Fruit fly (Drosophila melanogaster): ENCODE data around the gene CG12104.

Gene CG12104

DNA sequence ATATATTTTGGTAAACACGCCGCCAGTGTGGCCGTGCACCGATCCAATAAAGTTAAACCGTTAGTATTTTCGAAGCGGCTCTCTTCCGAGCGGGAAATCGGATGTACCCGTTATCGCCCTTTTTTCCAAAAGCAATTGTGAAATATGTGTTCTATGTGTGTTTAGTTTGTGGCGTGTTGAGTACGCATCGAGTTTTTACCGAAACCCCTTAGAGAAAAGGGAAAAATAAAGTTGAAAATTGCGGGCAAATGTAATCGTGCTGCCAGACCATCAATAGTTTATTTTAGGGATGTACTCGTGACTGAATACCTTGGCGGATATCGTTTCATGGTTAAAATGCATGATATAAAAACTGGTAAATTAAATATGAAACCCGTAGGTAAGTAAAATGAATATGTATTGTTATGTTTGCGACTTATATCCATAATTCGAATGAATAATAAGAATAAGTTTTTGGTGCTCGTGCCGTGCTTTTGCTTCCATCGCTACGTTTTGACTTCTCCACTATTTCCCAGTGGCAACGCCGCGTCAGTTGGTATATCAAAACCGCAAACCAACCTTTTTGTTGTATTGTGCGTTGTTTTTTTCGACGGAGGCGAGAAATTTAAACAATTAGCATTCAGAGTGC lies 36.8 kb upstream of the CG12104 start, which contains the start of the genes Mettl2 and Bgb (continued):
- TF ChIP-seq repo (GFP tag; optimal IDR thresholded peaks at IDR 0.05): peak; percentile 45
- peak; percentile 76 for TF ChIP-seq CG10147 (GFP tag; optimal IDR thresholded peaks at IDR 0.05)
- peak; percentile 75 for TF ChIP-seq CG12391 (tag; optimal IDR thresholded peaks at IDR 0.05)
- peak; percentile 64 for TF ChIP-seq NfI (GFP tag; optimal IDR thresholded peaks at IDR 0.05)
- 0 out of 2 replicates have a peak, but pooled peaks have one; percentile 31 for TF ChIP-seq ham (GFP tag; IDR thresholded peaks at IDR 0.05)
- TF ChIP-seq CG7372 (GFP tag; IDR thresholded peaks at IDR 0.05): peak; percentile 83
- peak; percentile 71 for TF ChIP-seq Atf3 (GFP tag; optimal IDR thresholded peaks at IDR 0.05)
- TF ChIP-seq ro (GFP tag; IDR thresholded peaks at IDR 0.05): peak; percentile 66
- peak; percentile 66 for TF ChIP-seq CG16815 (GFP tag; optimal IDR thresholded peaks at IDR 0.05)
- peak; percentile 72 for TF ChIP-seq CG31224 (GFP tag; IDR thresholded peaks at IDR 0.05)
- TF ChIP-seq chn (GFP tag; optimal IDR thresholded peaks at IDR 0.05): peak; percentile 78
- TF ChIP-seq cg (GFP tag; optimal IDR thresholded peaks at IDR 0.05): no peak
- peak; percentile 80 for TF ChIP-seq E2f2 (GFP tag; IDR thresholded peaks at IDR 0.05)
- peak; percentile 72 for TF ChIP-seq Side (GFP tag; optimal IDR thresholded peaks at IDR 0.05)
- TF ChIP-seq her (GFP tag; optimal IDR thresholded peaks at IDR 0.05): peak; percentile 46
- TF ChIP-seq CG10565 (GFP tag; optimal IDR thresholded peaks at IDR 0.05): peak; percentile 1
- TF ChIP-seq CG7271 (tag; optimal IDR thresholded peaks at IDR 0.05): no peak
- peak; percentile 57 for TF ChIP-seq PHDP (tag; optimal IDR thresholded peaks at IDR 0.05)
- TF ChIP-seq schlank (tag; optimal IDR thresholded peaks at IDR 0.05): peak; percentile 46
- no peak for TF ChIP-seq CkIIα-i1 (GFP tag; IDR thresholded peaks at IDR 0.05)
- peak; percentile 13 for TF ChIP-seq org-1 (GFP tag; optimal IDR thresholded peaks at IDR 0.05)
- peak; percentile 81; the same call in 2 of the 3 replicates for TF ChIP-seq CG11695 (GFP tag; IDR thresholded peaks at IDR 0.05)
- peak; percentile 47; the same call in 1 of the 3 replicates for TF ChIP-seq CG2889 (GFP tag; IDR thresholded peaks at IDR 0.05)
- no peak for TF ChIP-seq corto (GFP tag; optimal IDR thresholded peaks at IDR 0.05)
- TF ChIP-seq CG12744 (GFP tag; optimal IDR thresholded peaks at IDR 0.05): no peak
- no peak for TF ChIP-seq CG12769 (tag; optimal IDR thresholded peaks at IDR 0.05)
- no peak for TF ChIP-seq TFAM (GFP tag; optimal IDR thresholded peaks at IDR 0.05)
- peak; percentile 90 for TF ChIP-seq Rfx (GFP tag; IDR thresholded peaks at IDR 0.05)
- TF ChIP-seq CG10366 (GFP tag; IDR thresholded peaks at IDR 0.05): peak; percentile 69
- peak; percentile 60 to 68 for TF ChIP-seq Hr51 (GFP tag; optimal IDR thresholded peaks at IDR 0.05)
- peak; percentile 26 for TF ChIP-seq CG10274 (GFP tag; optimal IDR thresholded peaks at IDR 0.05)
- peak; percentile 60 for TF ChIP-seq disco-r (GFP tag; optimal IDR thresholded peaks at IDR 0.05)
- TF ChIP-seq Fer1 (GFP tag; optimal IDR thresholded peaks at IDR 0.05): peak; percentile 58
- peak; percentile 98 for TF ChIP-seq Ets65A (GFP tag)
- TF ChIP-seq oc (tag; optimal IDR thresholded peaks at IDR 0.05): no peak
- TF ChIP-seq CG12104 (GFP tag; optimal IDR thresholded peaks at IDR 0.05): peak; percentile 51
- 0 out of 2 replicates have a peak, but pooled peaks have one; percentile 39 for TF ChIP-seq stc (GFP tag; IDR thresholded peaks at IDR 0.05)
- TF ChIP-seq CG17359 (tag; optimal IDR thresholded peaks at IDR 0.05): peak; percentile 62
- TF ChIP-seq hkb (optimal IDR thresholded peaks at IDR 0.05): peak; percentile 64
- peak; percentile 37; the same call in 1 of the 2 replicates for TF ChIP-seq hkb (GFP tag; IDR thresholded peaks at IDR 0.05)
- peak; percentile 90 for TF ChIP-seq CG4404 (GFP tag; IDR thresholded peaks at IDR 0.05)
- no peak for TF ChIP-seq ac (GFP tag; optimal IDR thresholded peaks at IDR 0.05)
- peak; percentile 29 for TF ChIP-seq btn (GFP tag; optimal IDR thresholded peaks at IDR 0.05)
- no peak for TF ChIP-seq abd-A (tag; optimal IDR thresholded peaks at IDR 0.05)
- TF ChIP-seq Hr78 (GFP tag; optimal IDR thresholded peaks at IDR 0.05): no peak
- peak; percentile 75 for TF ChIP-seq Camta (GFP tag; optimal IDR thresholded peaks at IDR 0.05)
- TF ChIP-seq eve (GFP tag; optimal IDR thresholded peaks at IDR 0.05): no peak
- TF ChIP-seq sd (tag; optimal IDR thresholded peaks at IDR 0.05): no peak
- TF ChIP-seq D19B (GFP tag; optimal IDR thresholded peaks at IDR 0.05): peak; percentile 63
- peak; percentile 94 for TF ChIP-seq Med (GFP tag)
